Worm (Caenorhabditis elegans): Measurements from ENCODE around the gene pqe-1.

Gene pqe-1

ce11 chrIII:5343555-5343954, 32.5 kb downstream of the pqe-1 start:
- TF ChIP-seq tbx-11 (GFP tag; IDR thresholded peaks at IDR 0.05) (no peak), F13C5.2 (tag; optimal IDR thresholded peaks at IDR 0.05) (no peak), scrt-1 (GFP tag; IDR thresholded peaks at IDR 0.05) (no peak), hmbx-1 (tag; optimal IDR thresholded peaks at IDR 0.05) (no peak), flt-1 (GFP tag; IDR thresholded peaks at IDR 0.05) (no peak), hmg-4 (GFP tag; optimal IDR thresholded peaks at IDR 0.05) (no peak), B0310.2 (tag; optimal IDR thresholded peaks at IDR 0.05) (no peak), ceh-36 (tag; optimal IDR thresholded peaks at IDR 0.05) (no peak), ceh-13 (GFP tag; optimal IDR thresholded peaks at IDR 0.05) (no peak), sea-1 (GFP tag; conservative IDR thresholded peaks at IDR 0.05) (no peak), aly-1 (tag; optimal IDR thresholded peaks at IDR 0.05) (no peak), ets-7 (tag; optimal IDR thresholded peaks at IDR 0.05) (no peak), ama-1 (optimal IDR thresholded peaks at IDR 0.05) (no peak), tbx-37 (GFP tag; conservative IDR thresholded peaks at IDR 0.05) (no peak), tra-4 (tag; optimal IDR thresholded peaks at IDR 0.05) (no peak)

- no peak for TF ChIP-seq pes-1 (GFP tag; IDR thresholded peaks at IDR 0.05)
- TF ChIP-seq tbx-37 (GFP tag; conservative IDR thresholded peaks at IDR 0.05): no peak
- no peak for TF ChIP-seq ceh-36 (tag; optimal IDR thresholded peaks at IDR 0.05)
- TF ChIP-seq sea-1 (GFP tag; conservative IDR thresholded peaks at IDR 0.05): no peak
- no peak for TF ChIP-seq ama-1 (optimal IDR thresholded peaks at IDR 0.05)
- TF ChIP-seq ets-7 (tag; optimal IDR thresholded peaks at IDR 0.05): no peak
- TF ChIP-seq hnd-1 (tag; optimal IDR thresholded peaks at IDR 0.05): no peak
- no peak for TF ChIP-seq scrt-1 (GFP tag; IDR thresholded peaks at IDR 0.05)
- no peak for TF ChIP-seq tra-4 (tag; optimal IDR thresholded peaks at IDR 0.05)
- no peak for TF ChIP-seq hmbx-1 (tag; optimal IDR thresholded peaks at IDR 0.05)
- no peak for TF ChIP-seq B0310.2 (tag; optimal IDR thresholded peaks at IDR 0.05)
These were observed 33.5 kb downstream of the pqe-1 start for ce11 chrIII:5344561-5344960.

DNA sequence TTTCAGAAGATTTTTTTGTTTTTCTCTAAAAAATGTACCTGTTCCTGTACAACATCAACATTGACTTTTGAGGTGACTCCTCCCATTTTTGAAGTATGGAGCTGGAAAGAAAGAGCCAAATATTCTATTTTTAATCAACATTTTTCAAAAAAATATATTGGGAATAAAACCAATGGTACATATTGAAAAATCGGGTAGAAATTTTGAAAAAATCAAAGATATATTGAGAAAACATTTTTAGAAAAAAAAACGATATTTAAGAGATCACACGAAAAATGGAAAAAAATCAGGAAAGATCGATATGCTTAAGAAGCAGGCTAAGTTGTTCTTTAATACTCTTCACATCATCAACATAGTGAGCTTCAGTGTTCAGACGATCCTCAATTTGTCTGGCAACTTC, 35.0 kb downstream of the pqe-1 start, which contains the start of gene glrx-21:
Gene glrx-21, minus strand, starts transcription at position 101 of the 400 bp plus-strand sequence.
- no peak for TF ChIP-seq pes-1 (GFP tag; IDR thresholded peaks at IDR 0.05)
- TF ChIP-seq sea-1 (GFP tag; conservative IDR thresholded peaks at IDR 0.05): no peak
- no peak for TF ChIP-seq ceh-36 (tag; optimal IDR thresholded peaks at IDR 0.05)
- no peak for TF ChIP-seq tra-4 (tag; optimal IDR thresholded peaks at IDR 0.05)
- TF ChIP-seq hmbx-1 (tag; optimal IDR thresholded peaks at IDR 0.05): no peak
- TF ChIP-seq tbx-37 (GFP tag; conservative IDR thresholded peaks at IDR 0.05): no peak

DNA sequence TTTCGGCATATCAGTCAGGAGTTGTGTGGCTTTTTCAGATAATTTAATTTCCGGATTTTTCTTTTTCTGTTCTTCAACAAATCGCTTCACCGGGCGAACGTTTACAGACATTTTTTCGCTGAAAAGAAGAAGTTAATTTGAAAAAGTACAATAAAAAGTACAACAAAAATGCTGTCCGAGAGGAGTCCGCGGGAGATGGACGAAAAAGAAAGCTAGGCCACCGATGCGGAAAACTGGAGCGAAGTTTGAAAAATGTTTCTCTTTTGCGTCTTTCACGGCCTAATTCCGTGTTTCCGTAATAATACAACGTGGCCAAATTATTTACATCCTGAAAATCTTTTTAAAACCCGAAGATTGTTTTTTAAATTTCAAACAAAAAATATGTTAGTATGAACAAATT, 38.2 kb downstream of the pqe-1 start, which contains the start of gene thoc-5:
Gene thoc-5, minus strand, starts transcription at position 152 of the 400 bp plus-strand sequence.
- TF ChIP-seq hmbx-1 (tag; optimal IDR thresholded peaks at IDR 0.05) (no peak), tbx-37 (GFP tag; conservative IDR thresholded peaks at IDR 0.05) (peak; percentile 85), flt-1 (GFP tag; IDR thresholded peaks at IDR 0.05) (peak; percentile 58), ets-7 (tag; optimal IDR thresholded peaks at IDR 0.05) (peak; percentile 10), ceh-36 (tag; optimal IDR thresholded peaks at IDR 0.05) (no peak), F13C5.2 (tag; optimal IDR thresholded peaks at IDR 0.05) (peak; percentile 27), pes-1 (GFP tag; IDR thresholded peaks at IDR 0.05) (peak; percentile 67), hmg-4 (GFP tag; optimal IDR thresholded peaks at IDR 0.05) (no peak)

DNA sequence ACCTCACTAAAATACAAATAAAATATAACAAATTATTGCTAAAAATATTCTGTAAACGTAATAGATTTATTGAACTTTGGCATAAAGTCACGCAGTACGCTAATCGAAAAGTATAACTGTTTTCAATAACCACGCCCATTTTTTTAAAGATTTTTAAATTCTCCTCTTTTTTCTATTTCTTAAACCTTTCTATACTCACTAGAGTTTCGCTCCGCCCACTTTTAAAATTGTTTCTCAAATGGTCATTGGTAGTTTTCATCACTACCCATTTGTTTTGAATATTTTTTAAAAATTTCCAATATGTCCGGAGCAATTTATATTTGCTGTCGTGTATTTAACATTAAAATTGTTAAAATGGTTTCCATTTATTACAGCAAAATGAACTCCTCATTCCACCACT, 50.9 kb downstream of the pqe-1 start, which contains the start of gene Y32H12A.1:
Gene Y32H12A.1, plus strand, starts transcription at position 301 of the 400 bp plus-strand sequence.
- TF ChIP-seq ceh-36 (tag; optimal IDR thresholded peaks at IDR 0.05) (no peak), hnd-1 (tag; optimal IDR thresholded peaks at IDR 0.05) (no peak), hmbx-1 (tag; optimal IDR thresholded peaks at IDR 0.05) (no peak), tbx-11 (GFP tag; IDR thresholded peaks at IDR 0.05) (no peak), sea-1 (GFP tag; conservative IDR thresholded peaks at IDR 0.05) (no peak), flt-1 (GFP tag; IDR thresholded peaks at IDR 0.05) (no peak), tra-4 (tag; optimal IDR thresholded peaks at IDR 0.05) (no peak), hmg-4 (GFP tag; optimal IDR thresholded peaks at IDR 0.05) (no peak), aly-1 (tag; optimal IDR thresholded peaks at IDR 0.05) (no peak)

- TF ChIP-seq ceh-36 (tag; optimal IDR thresholded peaks at IDR 0.05) (no peak), ets-7 (tag; optimal IDR thresholded peaks at IDR 0.05) (no peak), sea-1 (GFP tag; conservative IDR thresholded peaks at IDR 0.05) (no peak), B0310.2 (tag; optimal IDR thresholded peaks at IDR 0.05) (no peak), tra-4 (tag; optimal IDR thresholded peaks at IDR 0.05) (no peak), tbx-37 (GFP tag; conservative IDR thresholded peaks at IDR 0.05) (no peak), aly-1 (tag; optimal IDR thresholded peaks at IDR 0.05) (no peak), ama-1 (optimal IDR thresholded peaks at IDR 0.05) (no peak)
These were observed 57.2 kb downstream of the pqe-1 start, which contains the start of gene dhs-9 for ce11 chrIII:5367995-5368899. Gene dhs-9 (minus strand): TSS chrIII:5368045.
